Fruit fly (Drosophila melanogaster): ENCODE results near the gene CG12206.

The CG12206 gene

dm6 chrX:3436183-3436582 lies 38.1 kb downstream of the CG12206 start:
- TF ChIP-seq dmrt93B (GFP tag; optimal IDR thresholded peaks at IDR 0.05) (peak; percentile 2), CG9705 (GFP tag; optimal IDR thresholded peaks at IDR 0.05) (no peak)

dm6 chrX:3435707-3436106 lies 38.6 kb downstream of the CG12206 start, which contains the start of gene CG14269:
Gene CG14269 (minus strand): TSS chrX:3435807.
- no peak for TF ChIP-seq Myc (optimal IDR thresholded peaks at IDR 0.05)
- TF ChIP-seq rgr (GFP tag; optimal IDR thresholded peaks at IDR 0.05) = no peak
- TF ChIP-seq woc (GFP tag; optimal IDR thresholded peaks at IDR 0.05) = no peak
- no peak for TF ChIP-seq CrebA (GFP tag; optimal IDR thresholded peaks at IDR 0.05; ENCODE audit: borderline replicate concordance)
- TF ChIP-seq Hr83 (GFP tag; optimal IDR thresholded peaks at IDR 0.05; ENCODE audit: poor library complexity, severe bottlenecking) = no peak
- TF ChIP-seq brk (GFP tag; optimal IDR thresholded peaks at IDR 0.05) = no peak
- TF ChIP-seq tai (GFP tag; optimal IDR thresholded peaks at IDR 0.05) = no peak
- TF ChIP-seq sv (GFP tag; optimal IDR thresholded peaks at IDR 0.05) = no peak
- no peak for TF ChIP-seq h (GFP tag; optimal IDR thresholded peaks at IDR 0.05)
- no peak for TF ChIP-seq Mio (GFP tag; optimal IDR thresholded peaks at IDR 0.05)
- TF ChIP-seq pan (optimal IDR thresholded peaks at IDR 0.05) = no peak
- no peak for TF ChIP-seq CG9705 (GFP tag; optimal IDR thresholded peaks at IDR 0.05)
- TF ChIP-seq Vsx2 (GFP tag; optimal IDR thresholded peaks at IDR 0.05; ENCODE audit: partially characterized antibody) = no peak
- TF ChIP-seq psq (GFP tag; optimal IDR thresholded peaks at IDR 0.05) = no peak
- TF ChIP-seq OdsH (GFP tag; optimal IDR thresholded peaks at IDR 0.05) = no peak

dm6 chrX:3433646-3434097 lies 40.7 kb downstream of the CG12206 start:
- TF ChIP-seq Dif (GFP tag; optimal IDR thresholded peaks at IDR 0.05; ENCODE audit: partially characterized antibody) (no peak), Sp1 (GFP tag; optimal IDR thresholded peaks at IDR 0.05) (peak; percentile 82), Vsx2 (GFP tag; optimal IDR thresholded peaks at IDR 0.05; ENCODE audit: partially characterized antibody) (no peak), GATAd (GFP tag; optimal IDR thresholded peaks at IDR 0.05) (peak; percentile 9), Abd-B (GFP tag; optimal IDR thresholded peaks at IDR 0.05) (no peak), Hr78 (GFP tag; optimal IDR thresholded peaks at IDR 0.05) (no peak), rgr (GFP tag; optimal IDR thresholded peaks at IDR 0.05) (peak; percentile 87), brk (GFP tag; optimal IDR thresholded peaks at IDR 0.05) (peak; percentile 52), ey (GFP tag; optimal IDR thresholded peaks at IDR 0.05) (peak; percentile 94), OdsH (GFP tag; optimal IDR thresholded peaks at IDR 0.05) (peak; percentile 85), Hr83 (GFP tag; optimal IDR thresholded peaks at IDR 0.05; ENCODE audit: poor library complexity, severe bottlenecking) (no peak), CG9705 (GFP tag; optimal IDR thresholded peaks at IDR 0.05) (peak; percentile 78), N (GFP tag; optimal IDR thresholded peaks at IDR 0.05) (no peak), tai (GFP tag; optimal IDR thresholded peaks at IDR 0.05) (peak; percentile 65), Myc (optimal IDR thresholded peaks at IDR 0.05) (no peak), CG32264 (GFP tag; optimal IDR thresholded peaks at IDR 0.05) (peak; percentile 85), dmrt93B (GFP tag; optimal IDR thresholded peaks at IDR 0.05) (peak; percentile 94), jim (GFP tag; optimal IDR thresholded peaks at IDR 0.05) (no peak), sage (GFP tag; optimal IDR thresholded peaks at IDR 0.05) (peak; percentile 86), br (GFP tag; optimal IDR thresholded peaks at IDR 0.05) (peak; percentile 89), usp (GFP tag; optimal IDR thresholded peaks at IDR 0.05) (no peak), h (GFP tag; optimal IDR thresholded peaks at IDR 0.05) (peak; percentile 43), CrebA (GFP tag; optimal IDR thresholded peaks at IDR 0.05; ENCODE audit: borderline replicate concordance) (peak; percentile 90), sv (GFP tag; optimal IDR thresholded peaks at IDR 0.05) (no peak), dsf (GFP tag; optimal IDR thresholded peaks at IDR 0.05; ENCODE audit: borderline replicate concordance) (no peak), dl (GFP tag; optimal IDR thresholded peaks at IDR 0.05; ENCODE audit: insufficient read depth in 1 of 2, partially characterized antibody in 2 of 2) (no peak), Mio (GFP tag; optimal IDR thresholded peaks at IDR 0.05) (no peak), HLH106 (tag; optimal IDR thresholded peaks at IDR 0.05) (no peak), Dfd (GFP tag; optimal IDR thresholded peaks at IDR 0.05) (no peak), pan (optimal IDR thresholded peaks at IDR 0.05) (peak; percentile 82), Hnf4 (GFP tag; optimal IDR thresholded peaks at IDR 0.05) (peak; percentile 86), foxo (GFP tag; optimal IDR thresholded peaks at IDR 0.05) (peak; percentile 62 to 96), Rel (GFP tag; optimal IDR thresholded peaks at IDR 0.05) (peak; percentile 84), Rel (tag; optimal IDR thresholded peaks at IDR 0.05) (peak; percentile 40), fru (GFP tag; optimal IDR thresholded peaks at IDR 0.05) (peak; percentile 97), lola (GFP tag; optimal IDR thresholded peaks at IDR 0.05) (no peak), Jra (GFP tag; optimal IDR thresholded peaks at IDR 0.05) (peak; percentile 53), woc (GFP tag; optimal IDR thresholded peaks at IDR 0.05) (peak; percentile 98), psq (GFP tag; optimal IDR thresholded peaks at IDR 0.05) (peak; percentile 89)
